Fruit fly (Drosophila melanogaster) whole organism, embryonic: ENCODE data around the gene Rip11.

Experiments
- CG10267 ChIP-seq: fragments of 200-800 bp; sonication (Bioruptor generic); optimal IDR thresholded peaks from 2 replicates; lab custom pipeline; 2018; ENCODE audit warnings: missing biosample characterization, mild to moderate bottlenecking, missing genetic modification characterization, moderate library complexity
- CG12769 ChIP-seq: fragments of 200-800 bp; sonication (Bioruptor generic); optimal IDR thresholded peaks from 2 replicates; lab custom pipeline; 2019; ENCODE audit warnings: missing biosample characterization, mild to moderate bottlenecking, missing genetic modification characterization, moderate library complexity
- Lhr ChIP-seq: fragments of 200-800 bp; sonication (Bioruptor generic); optimal IDR thresholded peaks from 3 replicates; lab custom pipeline; 2017; ENCODE audit warnings: mild to moderate bottlenecking, missing biosample characterization, missing genetic modification reagents, missing genetic modification characterization
- Ptx1 ChIP-seq: fragments of 200-800 bp; sonication (Bioruptor generic); IDR thresholded peaks from 2 replicates; pipeline ENCODE4 v1.3.6; 2022; ENCODE audit warnings: missing biosample characterization, missing genetic modification characterization
- Scr ChIP-seq: fragments of 200-800 bp; sonication (Bioruptor generic); IDR thresholded peaks from 2 replicates; pipeline ENCODE4 v1.3.6; 2022; ENCODE audit warnings: missing biosample characterization, missing genetic modification characterization; ENCODE audit not compliant: partially characterized antibody
- br ChIP-seq: fragments of >200 bp; optimal IDR thresholded peaks from 2 replicates; lab custom pipeline; 2017
- lola ChIP-seq, 3 experiments: fragments of >200 bp in 2 of 3; fragments of 200-800 bp in 1 of 3; sonication (Bioruptor generic) in 1 of 3; optimal IDR thresholded peaks; 2 replicates each; lab custom pipeline; 2017 to 2019; ENCODE audit warnings: missing biosample characterization in 3 of 3, missing genetic modification characterization in 3 of 3, mild to moderate bottlenecking in 1 of 3, moderate library complexity in 1 of 3
- scrt ChIP-seq: fragments of 200-800 bp; sonication (Bioruptor generic); optimal IDR thresholded peaks from 2 replicates; lab custom pipeline; 2018; ENCODE audit warnings: missing biosample characterization, mild to moderate bottlenecking, missing genetic modification characterization, moderate library complexity
- sna ChIP-seq: fragments of 200-800 bp; sonication (Bioruptor generic); IDR thresholded peaks from 2 replicates; pipeline ENCODE4 v1.3.6; 2022; ENCODE audit warnings: missing biosample characterization, missing genetic modification characterization; ENCODE audit not compliant: partially characterized antibody
- unpg ChIP-seq: fragments of 200-800 bp; sonication (Bioruptor generic); optimal IDR thresholded peaks from 3 replicates; lab custom pipeline; 2018; ENCODE audit warnings: missing biosample characterization, mild to moderate bottlenecking, missing genetic modification characterization, moderate library complexity

DNA sequence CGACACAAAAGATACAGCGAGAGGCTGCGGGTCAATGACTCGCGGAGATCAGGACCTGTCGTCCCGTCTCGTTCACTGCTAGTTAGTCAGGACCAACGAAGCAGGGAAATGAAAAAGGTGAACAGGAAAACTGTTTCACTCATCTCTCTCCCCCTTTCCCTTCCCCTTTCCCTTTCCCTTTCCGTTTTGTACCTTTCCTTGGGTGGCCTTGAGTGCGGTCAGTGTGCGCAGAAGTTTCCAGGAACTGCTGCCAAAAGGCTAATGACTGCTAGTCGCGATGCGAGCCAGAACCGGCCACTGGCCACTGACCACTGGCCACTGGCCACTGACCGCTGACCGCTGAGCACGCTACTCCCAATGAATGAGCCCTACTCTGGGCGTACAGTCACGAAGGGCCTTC, 48.2 kb upstream of the Rip11 start:
- no peak for TF ChIP-seq Ptx1 (GFP tag; lab: Robert Waterston, UW)
- TF ChIP-seq scrt = no peak
- TF ChIP-seq sna (GFP tag; lab: Robert Waterston, UW) = no peak
- TF ChIP-seq CG10267 (tag; lab: Kevin White, UChicago) = no peak
- TF ChIP-seq Scr (GFP tag; lab: Robert Waterston, UW) = no peak
- no peak for TF ChIP-seq unpg (GFP tag; lab: Kevin White, UChicago)
- TF ChIP-seq br (lab: Kevin White, UChicago) = no peak
- TF ChIP-seq lola (GFP tag; optimal IDR thresholded peaks at IDR 0.05; lab: Kevin White, UChicago) = no peak
- TF ChIP-seq CG12769 (tag; lab: Kevin White, UChicago) = no peak
- TF ChIP-seq Lhr = no peak
